Worm (Caenorhabditis elegans): Measurements from ENCODE around the gene atg-3.

DNA sequence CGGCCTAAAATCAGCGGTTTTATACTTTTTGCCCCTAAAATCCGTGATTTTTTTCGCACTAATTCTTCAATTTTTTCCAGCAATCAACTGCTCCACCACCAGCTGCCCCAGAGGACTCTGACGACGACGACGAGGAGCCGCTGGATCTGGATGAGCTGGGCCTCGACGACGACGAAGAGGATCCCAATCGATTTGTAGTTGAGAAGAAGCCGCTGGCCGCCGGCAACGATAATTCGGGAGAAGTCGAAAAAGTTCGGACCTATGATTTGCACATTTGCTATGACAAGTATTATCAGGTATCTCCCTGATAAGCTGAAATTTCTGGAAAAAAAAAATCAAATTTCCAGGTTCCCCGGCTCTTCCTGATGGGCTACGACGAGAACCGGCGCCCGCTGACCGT lies 1.5 kb downstream of the atg-3 start:
- TF ChIP-seq nhr-76 (tag; optimal IDR thresholded peaks at IDR 0.05) (no peak), pqm-1 (tag; optimal IDR thresholded peaks at IDR 0.05) (no peak), snpc-4 (tag; optimal IDR thresholded peaks at IDR 0.05) (no peak), lir-3 (tag; optimal IDR thresholded peaks at IDR 0.05; ENCODE audit: poor library complexity) (no peak), ceh-8 (GFP tag; optimal IDR thresholded peaks at IDR 0.05) (no peak), unc-62 (GFP tag; optimal IDR thresholded peaks at IDR 0.05) (no peak), Y116A8C.19 (tag; optimal IDR thresholded peaks at IDR 0.05; ENCODE audit: borderline replicate concordance) (no peak), ztf-11 (tag; optimal IDR thresholded peaks at IDR 0.05) (no peak), nhr-20 (tag; optimal IDR thresholded peaks at IDR 0.05) (no peak), hlh-4 (tag; optimal IDR thresholded peaks at IDR 0.05) (no peak), xbp-1 (tag; optimal IDR thresholded peaks at IDR 0.05) (no peak), nhr-12 (tag; optimal IDR thresholded peaks at IDR 0.05) (no peak), elt-2 (tag; optimal IDR thresholded peaks at IDR 0.05) (no peak)

All from whole organism, L1 larva.